Fruit fly (Drosophila melanogaster): ENCODE data around the gene CheA87a.

Gene CheA87a

DNA sequence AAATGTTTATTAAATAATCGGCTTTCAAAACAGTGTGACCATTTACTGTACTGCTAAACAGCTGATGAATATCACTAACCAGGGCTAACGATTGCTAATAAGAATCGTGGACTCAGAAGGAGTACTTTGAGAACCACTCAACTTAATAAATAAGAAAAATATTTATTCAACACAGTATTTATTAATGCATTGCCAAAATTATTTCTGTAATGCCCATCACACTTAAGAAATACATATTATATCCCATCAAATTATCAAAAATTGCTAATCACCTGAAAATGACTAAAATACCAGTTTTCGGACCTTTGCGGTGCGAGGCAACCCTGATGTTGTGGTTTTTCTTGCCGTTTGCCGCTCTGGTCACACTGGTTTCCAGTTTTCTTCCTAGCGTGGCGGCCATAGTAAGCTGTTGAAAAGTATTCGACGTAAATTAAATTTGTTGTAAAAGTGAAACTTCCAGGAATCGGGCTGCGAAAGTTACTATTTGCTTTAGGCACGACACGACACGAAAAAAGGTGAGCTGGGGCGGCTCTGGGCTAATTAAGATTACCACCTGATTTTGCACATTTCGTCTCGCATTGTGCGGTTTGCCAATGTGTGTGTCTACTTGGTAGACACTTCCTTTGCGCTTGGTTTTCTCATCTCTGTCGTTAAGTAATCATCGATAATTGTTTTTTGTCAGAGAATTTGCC lies 12.4 kb downstream of the CheA87a start, which contains the start of the genes mRpS21 and Droj2 (continued):
- TF ChIP-seq ems (GFP tag; optimal IDR thresholded peaks at IDR 0.05) (peak; percentile 15), CG10274 (GFP tag; optimal IDR thresholded peaks at IDR 0.05) (no peak), H2.0 (GFP tag; IDR thresholded peaks at IDR 0.05) (no peak), CG17829 (tag; optimal IDR thresholded peaks at IDR 0.05) (peak; percentile 89), maf-S (GFP tag; optimal IDR thresholded peaks at IDR 0.05) (no peak), salm (tag; optimal IDR thresholded peaks at IDR 0.05) (peak; percentile 41), MBD-R2 (GFP tag; IDR thresholded peaks at IDR 0.05) (peak; percentile 88), CG10147 (GFP tag; optimal IDR thresholded peaks at IDR 0.05) (peak; percentile 60), unpg (GFP tag; optimal IDR thresholded peaks at IDR 0.05) (peak; percentile 18), sr (GFP tag; IDR thresholded peaks at IDR 0.05) (0 out of 3 replicates have a peak, but pooled peaks have one; percentile 19), fd96Cb (tag; optimal IDR thresholded peaks at IDR 0.05) (peak; percentile 35), Six4 (GFP tag; optimal IDR thresholded peaks at IDR 0.05) (peak; percentile 50), HmgD (GFP tag; optimal IDR thresholded peaks at IDR 0.05) (no peak), lmd (GFP tag; IDR thresholded peaks at IDR 0.05) (peak; percentile 52; the same call in 1 of the 2 replicates), twi (tag; optimal IDR thresholded peaks at IDR 0.05) (peak; percentile 63), CG16779 (GFP tag; IDR thresholded peaks at IDR 0.05) (no peak), CG9609 (GFP tag; optimal IDR thresholded peaks at IDR 0.05) (peak; percentile 12), Awh (GFP tag; IDR thresholded peaks at IDR 0.05) (no peak), TFAM (GFP tag; optimal IDR thresholded peaks at IDR 0.05) (no peak), mld (GFP tag; IDR thresholded peaks at IDR 0.05; ENCODE audit: partially characterized antibody) (no peak), CG31224 (GFP tag; IDR thresholded peaks at IDR 0.05) (peak; percentile 35; the same call in 1 of the 2 replicates), E2f1 (GFP tag; IDR thresholded peaks at IDR 0.05) (peak; percentile 40; the same call in 1 of the 2 replicates), CG4707 (GFP tag; optimal IDR thresholded peaks at IDR 0.05) (no peak), H15 (GFP tag; IDR thresholded peaks at IDR 0.05) (0 out of 3 replicates have a peak, but pooled peaks have one; percentile 27), bbx (GFP tag; IDR thresholded peaks at IDR 0.05; ENCODE audit: partially characterized antibody) (peak; percentile 20; the same call in 1 of the 2 replicates), chn (GFP tag; optimal IDR thresholded peaks at IDR 0.05) (peak; percentile 18), NC2α (GFP tag; optimal IDR thresholded peaks at IDR 0.05) (no peak), CG6272 (GFP tag; IDR thresholded peaks at IDR 0.05) (peak; percentile 30; the same call in 1 of the 2 replicates), CG6689 (GFP tag; IDR thresholded peaks at IDR 0.05) (no peak), caup (GFP tag; optimal IDR thresholded peaks at IDR 0.05; ENCODE audit: severe bottlenecking) (peak; percentile 19), CG10431 (GFP tag; optimal IDR thresholded peaks at IDR 0.05) (peak; percentile 29), CG15601 (tag; optimal IDR thresholded peaks at IDR 0.05) (peak; percentile 70), PHDP (tag; optimal IDR thresholded peaks at IDR 0.05) (peak; percentile 67), bigmax (GFP tag; optimal IDR thresholded peaks at IDR 0.05) (no peak), NK7.1 (GFP tag; optimal IDR thresholded peaks at IDR 0.05) (peak; percentile 6), ro (GFP tag; IDR thresholded peaks at IDR 0.05) (no peak), Dbx (GFP tag; IDR thresholded peaks at IDR 0.05) (0 out of 3 replicates have a peak, but pooled peaks have one; percentile 38), zf30C (GFP tag; optimal IDR thresholded peaks at IDR 0.05) (no peak), Myb (GFP tag; optimal IDR thresholded peaks at IDR 0.05) (peak; percentile 48), dysf (GFP tag; IDR thresholded peaks at IDR 0.05) (peak; percentile 56; the same call in 2 of the 3 replicates), knrl (GFP tag; IDR thresholded peaks at IDR 0.05; ENCODE audit: partially characterized antibody) (peak; percentile 55; the same call in 2 of the 3 replicates), CHES-1-like (GFP tag; optimal IDR thresholded peaks at IDR 0.05) (peak; percentile 6), Bdp1 (GFP tag; optimal IDR thresholded peaks at IDR 0.05) (peak; percentile 29), CG15514 (GFP tag; optimal IDR thresholded peaks at IDR 0.05) (peak; percentile 98), Abd-B (GFP tag; optimal IDR thresholded peaks at IDR 0.05) (peak; percentile 52), NC2β (GFP tag; optimal IDR thresholded peaks at IDR 0.05) (peak; percentile 21), CG9797 (GFP tag; optimal IDR thresholded peaks at IDR 0.05) (peak; percentile 97), mam (GFP tag; optimal IDR thresholded peaks at IDR 0.05) (peak; percentile 61), CG16863 (GFP tag; optimal IDR thresholded peaks at IDR 0.05) (peak; percentile 6)

Data from whole organism, embryonic.